1 fruit fly cellular context compared by ENCODE assay signal in genomic region chr3L:2816655-2817054, dm6.
TF ChIP-seq lines count a peak whose summit lies in the region.

No protein-coding gene starts in this region.

TF ChIP-seq in whole organism, embryonic, 481 proteins besides CTCF, POLR2A, EP300 and RAD21 (continued from another document):
- TF ChIP-seq CG10959 (GFP tag; IDR thresholded peaks at IDR 0.05; lab: Robert Waterston, UW) (no peak), z (GFP tag; IDR thresholded peaks at IDR 0.05; lab: Robert Waterston, UW) (no peak), Vsx1 (GFP tag; optimal IDR thresholded peaks at IDR 0.05; lab: Kevin White, UChicago) (no peak), CG4617 (GFP tag; optimal IDR thresholded peaks at IDR 0.05; lab: Kevin White, UChicago; ENCODE audit: borderline replicate concordance) (no peak)
